Worm (Caenorhabditis elegans) whole organism, L4 larva: ENCODE results near the gene R05F9.9.

Experiments
- T20F7.1 ChIP-seq: fragments of 200-800 bp; sonication (Bioruptor generic); optimal IDR thresholded peaks from 2 replicates; lab custom pipeline; 2018; ENCODE audit warnings: mild to moderate bottlenecking, missing genetic modification characterization, missing compliant biosample characterization
- aha-1 ChIP-seq: fragments of 150-350 bp; peaks from one replicate; lab custom pipeline; 2014; ENCODE audit warnings: missing biosample characterization, missing genetic modification characterization
- ceh-32 ChIP-seq: sonication (generic microtip); optimal IDR thresholded peaks from 2 replicates; lab custom pipeline; 2016; ENCODE audit warnings: mild to moderate bottlenecking, missing genetic modification characterization, missing compliant biosample characterization; ENCODE audit not compliant: poor library complexity
- ceh-62 ChIP-seq: sonication (generic microtip); optimal IDR thresholded peaks from 2 replicates; lab custom pipeline; 2017; ENCODE audit warnings: missing biosample characterization, missing genetic modification characterization
- ces-1 ChIP-seq: fragments of 150-350 bp; sonication (generic microtip); optimal IDR thresholded peaks from 4 replicates; lab custom pipeline; 2014; ENCODE audit warnings: missing biosample characterization, missing genetic modification reagents, missing genetic modification characterization
- cey-2 ChIP-seq: sonication (generic microtip); optimal IDR thresholded peaks from 3 replicates; lab custom pipeline; 2017; ENCODE audit warnings: missing genetic modification characterization, mild to moderate bottlenecking, missing compliant biosample characterization, antibody characterized with exemption, borderline replicate concordance; ENCODE audit not compliant: insufficient read depth
- ctbp-1 ChIP-seq: fragments of 200-800 bp; sonication (Bioruptor generic); IDR thresholded peaks from 2 replicates; pipeline ENCODE4 v1.3.6; 2022; ENCODE audit warnings: missing genetic modification reagents, missing genetic modification characterization, missing compliant biosample characterization
- daf-16 ChIP-seq, 3 experiments: sonication (generic microtip); optimal IDR thresholded peaks; 2 replicates each; lab custom pipeline; 2016 to 2017; ENCODE audit warnings: missing genetic modification characterization in 3 of 3, missing genetic modification reagents in 3 of 3, mild to moderate bottlenecking in 2 of 3, missing compliant biosample characterization in 2 of 3, missing biosample characterization in 1 of 3, moderate library complexity in 1 of 3
- daf-19 ChIP-seq: fragments of 200-800 bp; sonication (Bioruptor generic); conservative IDR thresholded peaks from 2 replicates; pipeline ENCODE4 v1.3.6; 2022; ENCODE audit warnings: missing genetic modification characterization, missing compliant biosample characterization
- dmd-6 ChIP-seq: fragments of 200-800 bp; sonication (Bioruptor generic); IDR thresholded peaks from 2 replicates; pipeline ENCODE4 v1.3.6; 2022; ENCODE audit warnings: missing genetic modification reagents, missing genetic modification characterization, missing compliant biosample characterization
- dpl-1 ChIP-seq: fragments of 150-350 bp; optimal IDR thresholded peaks from 2 replicates; lab custom pipeline; 2014; ENCODE audit warnings: missing biosample characterization, missing genetic modification reagents, missing genetic modification characterization
- dve-1 ChIP-seq: sonication (generic microtip); optimal IDR thresholded peaks from 2 replicates; lab custom pipeline; 2017; ENCODE audit warnings: antibody characterized with exemption, mild to moderate bottlenecking, missing genetic modification characterization, missing compliant biosample characterization; ENCODE audit not compliant: insufficient read depth
- fkh-10 ChIP-seq: fragments of 150-350 bp; optimal IDR thresholded peaks from 2 replicates; lab custom pipeline; 2014; ENCODE audit warnings: missing biosample characterization, missing genetic modification reagents, missing genetic modification characterization
- gei-8 ChIP-seq: fragments of 200-800 bp; sonication (Bioruptor generic); optimal IDR thresholded peaks from 2 replicates; lab custom pipeline; 2018; ENCODE audit warnings: mild to moderate bottlenecking, missing genetic modification characterization, missing compliant biosample characterization
- hlh-11 ChIP-seq: fragments of 200-800 bp; sonication (Bioruptor generic); optimal IDR thresholded peaks from 2 replicates; lab custom pipeline; 2018; ENCODE audit warnings: mild to moderate bottlenecking, missing genetic modification characterization, missing compliant biosample characterization
- hlh-30 ChIP-seq: sonication (generic microtip); optimal IDR thresholded peaks from 2 replicates; lab custom pipeline; 2017; ENCODE audit warnings: antibody characterized with exemption, mild to moderate bottlenecking, missing genetic modification characterization, missing compliant biosample characterization; ENCODE audit not compliant: insufficient read depth
- lin-13 ChIP-seq: fragments of 150-350 bp; optimal IDR thresholded peaks from 2 replicates; lab custom pipeline; 2014; ENCODE audit warnings: missing biosample characterization, missing genetic modification reagents, missing genetic modification characterization
- lin-38 ChIP-seq: fragments of 200-800 bp; sonication (Bioruptor generic); IDR thresholded peaks from 2 replicates; pipeline ENCODE4 v1.3.6; 2022; ENCODE audit warnings: missing genetic modification reagents, missing genetic modification characterization, missing compliant biosample characterization
- lsy-2 ChIP-seq, 2 experiments: fragments of 150-350 bp in 1 of 2; sonication (generic microtip) in 1 of 2; optimal IDR thresholded peaks; 2 replicates each; lab custom pipeline; 2014 to 2017; ENCODE audit warnings: missing biosample characterization in 2 of 2, missing genetic modification characterization in 2 of 2
- madf-9 ChIP-seq: fragments of 200-800 bp; sonication (Bioruptor generic); conservative IDR thresholded peaks from 2 replicates; pipeline ENCODE4 v1.3.6; 2022; ENCODE audit warnings: missing genetic modification reagents, missing genetic modification characterization, missing compliant biosample characterization
- mdl-1 ChIP-seq, 2 experiments: fragments of 150-350 bp in 1 of 2; sonication (generic microtip) in 1 of 2; optimal IDR thresholded peaks; 2 replicates each; lab custom pipeline; 2014 to 2017; ENCODE audit warnings: missing biosample characterization in 2 of 2, missing genetic modification characterization in 2 of 2
- mdt-29 ChIP-seq: fragments of 200-800 bp; sonication (Bioruptor generic); IDR thresholded peaks from 2 replicates; pipeline ENCODE4 v1.3.6; 2022; ENCODE audit warnings: missing genetic modification reagents, missing genetic modification characterization, missing compliant biosample characterization
- mep-1 ChIP-seq: fragments of 150-350 bp; sonication (generic microtip); optimal IDR thresholded peaks from 3 replicates; lab custom pipeline; 2014; ENCODE audit warnings: missing biosample characterization, missing genetic modification characterization
- nhr-11 ChIP-seq: fragments of 150-350 bp; optimal IDR thresholded peaks from 2 replicates; lab custom pipeline; 2014; ENCODE audit warnings: missing biosample characterization, missing genetic modification characterization
- nhr-111 ChIP-seq: fragments of 200-800 bp; sonication (Bioruptor generic); optimal IDR thresholded peaks from 2 replicates; lab custom pipeline; 2018; ENCODE audit warnings: mild to moderate bottlenecking, missing genetic modification characterization, missing compliant biosample characterization
- nhr-28 ChIP-seq: fragments of 150-350 bp; optimal IDR thresholded peaks from 2 replicates; lab custom pipeline; 2014; ENCODE audit warnings: missing biosample characterization, missing genetic modification characterization
- nhr-77 ChIP-seq: fragments of 150-350 bp; optimal IDR thresholded peaks from 2 replicates; lab custom pipeline; 2014; ENCODE audit warnings: missing biosample characterization, missing genetic modification characterization
- pha-4 ChIP-seq, 2 experiments: fragments of 150-350 bp in 1 of 2; fragments of 200-800 bp in 1 of 2; sonication (Bioruptor generic) in 1 of 2; IDR thresholded peaks in 1 of 2; optimal IDR thresholded peaks in 1 of 2; 2 replicates each; pipeline versions ENCODE4 v1.3.6 to Lab custom; 2014 to 2022; ENCODE audit warnings: missing genetic modification characterization in 2 of 2, missing genetic modification reagents in 2 of 2, missing biosample characterization in 1 of 2, missing compliant biosample characterization in 1 of 2
- php-3 ChIP-seq: fragments of 200-800 bp; sonication (Bioruptor generic); IDR thresholded peaks from 2 replicates; pipeline ENCODE4 v1.3.6; 2022; ENCODE audit warnings: missing genetic modification reagents, missing genetic modification characterization, missing compliant biosample characterization
- sdz-12 ChIP-seq: fragments of 200-800 bp; sonication (Bioruptor generic); optimal IDR thresholded peaks from 2 replicates; lab custom pipeline; 2018; ENCODE audit warnings: mild to moderate bottlenecking, missing genetic modification characterization, missing compliant biosample characterization
- tag-97 ChIP-seq: fragments of 200-800 bp; sonication (Bioruptor generic); IDR thresholded peaks from 2 replicates; pipeline ENCODE4 v1.3.6; 2022; ENCODE audit warnings: missing genetic modification characterization, missing compliant biosample characterization
- unc-62 ChIP-seq, 3 experiments: fragments of 150-350 bp in 1 of 3; sonication (generic microtip); optimal IDR thresholded peaks in 2 of 3; peaks in 1 of 3; 1 replicate in 1 of 3; 2 replicates in 2 of 3; lab custom pipeline; 2014 to 2017; ENCODE audit warnings: missing biosample characterization in 3 of 3, missing genetic modification characterization in 3 of 3, missing genetic modification reagents in 3 of 3, missing genotype in 1 of 3
- vab-7 ChIP-seq: fragments of 200-800 bp; sonication (Bioruptor generic); IDR thresholded peaks from 2 replicates; pipeline ENCODE4 v1.3.6; 2022; ENCODE audit warnings: missing genetic modification reagents, missing genetic modification characterization, missing compliant biosample characterization

The R05F9.9 gene

ce11 chrII:4856113-4856512 lies 45.8 kb downstream of the R05F9.9 start:
- peak; percentile 19 for TF ChIP-seq lin-13 (GFP tag; lab: Kevin White, UChicago)
- TF ChIP-seq dve-1 = peak; percentile 48
- peak; percentile 89 for TF ChIP-seq hlh-30
- TF ChIP-seq gei-8 (GFP tag; lab: Kevin White, UChicago) = no peak
- TF ChIP-seq cey-2 (tag; lab: Kevin White, UChicago) = no peak
- no peak for TF ChIP-seq sdz-12 (GFP tag; lab: Kevin White, UChicago)
- TF ChIP-seq vab-7 (GFP tag; lab: Robert Waterston, UW) = no peak
- TF ChIP-seq aha-1 (tag; lab: Kevin White, UChicago) = peak; percentile 13
- peak in 1 of 2 experiments; percentile 36 for TF ChIP-seq mdl-1 (tag; optimal IDR thresholded peaks at IDR 0.05; lab: Kevin White, UChicago)
- TF ChIP-seq unc-62 (GFP tag; optimal IDR thresholded peaks at IDR 0.05 in 1 of 2; lab: Kevin White, UChicago) = no peak
- TF ChIP-seq unc-62 (tag; optimal IDR thresholded peaks at IDR 0.05; lab: Kevin White, UChicago) = no peak
- peak; percentile 14 for TF ChIP-seq nhr-28
- TF ChIP-seq dmd-6 (GFP tag; lab: Robert Waterston, UW) = peak; percentile 24; the same call in 1 of the 2 replicates
- no peak for TF ChIP-seq daf-16 (GFP tag; optimal IDR thresholded peaks at IDR 0.05; lab: Kevin White, UChicago)
- TF ChIP-seq daf-16 (tag; optimal IDR thresholded peaks at IDR 0.05; lab: Kevin White, UChicago) = peak; percentile 2
- TF ChIP-seq lsy-2 (tag; optimal IDR thresholded peaks at IDR 0.05; lab: Kevin White, UChicago) = peak in 1 of 2 experiments; percentile 59
- no peak for TF ChIP-seq nhr-111 (GFP tag; lab: Kevin White, UChicago)
- peak; percentile 32 for TF ChIP-seq T20F7.1 (GFP tag; lab: Kevin White, UChicago)
- no peak for TF ChIP-seq lin-38
- peak; percentile 17 for TF ChIP-seq nhr-11 (tag; lab: Kevin White, UChicago)
- TF ChIP-seq fkh-10 (GFP tag; lab: Kevin White, UChicago) = no peak
- no peak for TF ChIP-seq ctbp-1 (GFP tag; lab: Robert Waterston, UW)
- peak; percentile 50 for TF ChIP-seq hlh-11 (tag; lab: Kevin White, UChicago)
- no peak for TF ChIP-seq ceh-32 (tag; lab: Kevin White, UChicago)
- no peak for TF ChIP-seq ces-1
- peak; percentile 11 for TF ChIP-seq mep-1 (tag; lab: Kevin White, UChicago)
- no peak for TF ChIP-seq ceh-62 (tag; lab: Kevin White, UChicago)
- TF ChIP-seq madf-9 (GFP tag; lab: Robert Waterston, UW) = no peak
- TF ChIP-seq mdt-29 = 0 out of 2 replicates have a peak, but pooled peaks have one; percentile 58

- TF ChIP-seq pha-4 (GFP tag; IDR thresholded peaks at IDR 0.05; lab: Robert Waterston, UW) (no peak), pha-4 (tag; optimal IDR thresholded peaks at IDR 0.05; lab: Kevin White, UChicago) (no peak), nhr-77 (tag; lab: Kevin White, UChicago) (no peak), aha-1 (tag; lab: Kevin White, UChicago) (peak; percentile 90), tag-97 (GFP tag; lab: Robert Waterston, UW) (0 out of 2 replicates have a peak, but pooled peaks have one; percentile 75), ces-1 (peak; percentile 48), daf-19 (GFP tag; lab: Robert Waterston, UW) (no peak), dpl-1 (GFP tag; lab: Kevin White, UChicago) (peak; percentile 13), dmd-6 (GFP tag; lab: Robert Waterston, UW) (0 out of 2 replicates have a peak, but pooled peaks have one; percentile 9), php-3 (GFP tag; lab: Robert Waterston, UW) (no peak)
Observed at ce11 chrII:4855489-4855888, 46.4 kb downstream of the R05F9.9 start.

- peak in 1 of 2 experiments; percentile 60 for TF ChIP-seq unc-62 (GFP tag; optimal IDR thresholded peaks at IDR 0.05 in 1 of 2; lab: Kevin White, UChicago)
- no peak for TF ChIP-seq unc-62 (tag; optimal IDR thresholded peaks at IDR 0.05; lab: Kevin White, UChicago)
- TF ChIP-seq vab-7 (GFP tag; lab: Robert Waterston, UW) = no peak
- peak; percentile 18 for TF ChIP-seq nhr-28
- TF ChIP-seq daf-16 (GFP tag; optimal IDR thresholded peaks at IDR 0.05; lab: Kevin White, UChicago) = no peak
- TF ChIP-seq daf-16 (tag; optimal IDR thresholded peaks at IDR 0.05; lab: Kevin White, UChicago) = peak; percentile 11
Observed at ce11 chrII:4854761-4855160, 47.1 kb downstream of the R05F9.9 start.
